Fruit fly (Drosophila melanogaster) whole organism, adult: Measurements from ENCODE around the gene CG33928.
A peak's percentile ranks its signal among the peaks of the same experiment; 100 is the strongest.

Source experiments
- CG11617 ChIP-seq: fragments of 200-800 bp; sonication (Bioruptor generic); optimal IDR thresholded peaks from 2 replicates; lab custom pipeline; 2017; ENCODE audit warnings: mild to moderate bottlenecking, missing biosample characterization, missing genetic modification reagents, missing genetic modification characterization
- CG12768 ChIP-seq: fragments of 200-800 bp; sonication (Bioruptor generic); optimal IDR thresholded peaks from 2 replicates; lab custom pipeline; 2017; ENCODE audit warnings: missing biosample characterization, missing genetic modification characterization, mild to moderate bottlenecking, moderate library complexity, missing genetic modification reagents
- CG14711 ChIP-seq: fragments of 200-800 bp; sonication (Bioruptor generic); optimal IDR thresholded peaks from 2 replicates; lab custom pipeline; 2018; ENCODE audit warnings: missing biosample characterization, mild to moderate bottlenecking, missing genetic modification characterization, moderate library complexity
- CG1620 ChIP-seq: fragments of 200-800 bp; sonication (Bioruptor generic); optimal IDR thresholded peaks from 2 replicates; lab custom pipeline; 2016; ENCODE audit warnings: missing biosample characterization, missing genetic modification characterization
- CG33017 ChIP-seq: fragments of 200-800 bp; sonication (Bioruptor generic); optimal IDR thresholded peaks from 2 replicates; lab custom pipeline; 2018; ENCODE audit warnings: missing biosample characterization, mild to moderate bottlenecking, missing genetic modification characterization, moderate library complexity
- CG5204 ChIP-seq: fragments of 200-800 bp; sonication (Bioruptor generic); optimal IDR thresholded peaks from 2 replicates; lab custom pipeline; 2016; ENCODE audit warnings: missing biosample characterization, missing genetic modification characterization
- CG7045 ChIP-seq: fragments of 200-800 bp; sonication (Bioruptor generic); optimal IDR thresholded peaks from 2 replicates; lab custom pipeline; 2017; ENCODE audit warnings: missing biosample characterization, mild to moderate bottlenecking, missing genetic modification characterization
- CG7101 ChIP-seq: fragments of 200-800 bp; sonication (Bioruptor generic); optimal IDR thresholded peaks from 2 replicates; lab custom pipeline; 2018; ENCODE audit warnings: missing biosample characterization, mild to moderate bottlenecking, missing genetic modification characterization, moderate library complexity
- Clk ChIP-seq: fragments of 200-800 bp; sonication (Bioruptor generic); optimal IDR thresholded peaks from 2 replicates; lab custom pipeline; 2017; ENCODE audit warnings: missing biosample characterization, missing genetic modification characterization
- Crg-1 ChIP-seq: fragments of 200-800 bp; sonication (Bioruptor generic); optimal IDR thresholded peaks from 2 replicates; lab custom pipeline; 2016; ENCODE audit warnings: missing biosample characterization, missing genetic modification characterization
- Hr96 ChIP-seq: fragments of 200-800 bp; sonication (Bioruptor generic); optimal IDR thresholded peaks from 2 replicates; lab custom pipeline; 2016; ENCODE audit warnings: missing biosample characterization, missing genetic modification characterization
- Mnt ChIP-seq: fragments of 200-800 bp; sonication (Bioruptor generic); optimal IDR thresholded peaks from 2 replicates; lab custom pipeline; 2016; ENCODE audit warnings: missing biosample characterization, mild to moderate bottlenecking, missing genetic modification characterization
- bab1 ChIP-seq: fragments of 200-800 bp; sonication (Bioruptor generic); optimal IDR thresholded peaks from 3 replicates; lab custom pipeline; 2019; ENCODE audit warnings: missing biosample characterization, mild to moderate bottlenecking, missing genetic modification characterization, moderate library complexity
- cic ChIP-seq: fragments of 200-800 bp; sonication (Bioruptor generic); optimal IDR thresholded peaks from 2 replicates; lab custom pipeline; 2017; ENCODE audit warnings: missing biosample characterization, mild to moderate bottlenecking, missing genetic modification characterization, moderate library complexity
- cnc ChIP-seq, 2 experiments: fragments of >200 bp; optimal IDR thresholded peaks; 2 replicates each; lab custom pipeline; 2017
- kay ChIP-seq: fragments of 200-800 bp; sonication (Bioruptor generic); peaks from one replicate; lab custom pipeline; 2016; ENCODE audit warnings: missing biosample characterization, missing genetic modification characterization, borderline replicate concordance
- ovo ChIP-seq: fragments of 200-800 bp; sonication (Bioruptor generic); optimal IDR thresholded peaks from 2 replicates; lab custom pipeline; 2016; ENCODE audit warnings: missing biosample characterization, missing genetic modification characterization
- pad ChIP-seq: fragments of 200-800 bp; sonication (Bioruptor generic); optimal IDR thresholded peaks from 3 replicates; lab custom pipeline; 2017; ENCODE audit warnings: missing biosample characterization, missing genetic modification characterization, mild to moderate bottlenecking, moderate library complexity, missing genetic modification reagents
- tj ChIP-seq: fragments of 200-800 bp; sonication (Bioruptor generic); optimal IDR thresholded peaks from 3 replicates; lab custom pipeline; 2017; ENCODE audit warnings: missing biosample characterization, mild to moderate bottlenecking, missing genetic modification characterization, moderate library complexity
- toe ChIP-seq: fragments of 200-800 bp; sonication (Bioruptor generic); optimal IDR thresholded peaks from 2 replicates; lab custom pipeline; 2016; ENCODE audit warnings: missing biosample characterization, missing genetic modification characterization

Gene CG33928

DNA sequence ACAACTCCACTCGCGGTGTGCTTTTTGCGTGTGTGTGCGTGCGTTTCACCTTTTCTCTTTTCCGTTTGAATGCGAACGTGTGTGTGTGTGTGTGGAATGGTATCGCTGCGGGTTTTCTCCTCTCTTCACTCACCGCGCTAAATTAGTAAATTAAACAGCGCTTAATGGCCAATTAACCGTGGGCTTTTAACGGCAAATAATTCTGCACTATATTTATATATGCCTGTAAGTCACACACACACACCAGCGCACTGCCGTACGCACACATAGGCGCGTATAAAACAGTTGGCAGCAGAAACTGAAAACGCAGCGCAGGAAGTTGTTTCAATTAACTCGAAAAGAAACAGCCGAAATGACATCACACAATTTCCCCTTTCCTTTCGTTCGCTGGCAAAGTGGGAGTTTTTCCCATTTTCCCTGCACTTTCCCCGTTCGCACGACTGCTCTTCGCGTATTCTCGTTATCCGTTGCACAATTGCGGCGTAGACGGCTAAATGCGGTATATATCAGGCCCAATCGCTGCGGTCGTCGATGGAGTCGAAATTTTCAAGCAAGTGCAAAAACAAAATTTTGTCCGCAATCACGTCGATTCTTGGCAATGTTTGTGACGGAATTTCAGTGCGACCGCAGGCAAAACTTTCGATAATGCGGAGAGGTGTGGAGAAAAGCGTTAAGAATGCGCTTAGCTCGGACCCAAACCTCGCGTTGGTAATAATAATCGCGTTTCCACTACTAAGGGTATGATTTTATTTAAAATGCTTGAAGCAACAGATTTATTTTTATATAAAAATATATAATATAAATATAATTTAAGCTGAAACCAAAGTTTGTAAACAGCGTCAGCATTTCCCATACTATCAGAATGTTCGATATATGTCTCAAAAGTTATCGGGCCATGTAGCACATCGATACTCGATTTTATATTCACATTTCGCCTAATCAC is 36.5 kb upstream of the CG33928 start, which contains the start of gene BicD:
Gene BicD (minus strand): TSS at position 634 of the 943 bp plus-strand sequence.
- TF ChIP-seq Hr96 (no peak), cnc (optimal IDR thresholded peaks at IDR 0.05; lab: Kevin White, UChicago) (no peak), CG1620 (no peak), ovo (GFP tag; lab: Kevin White, UChicago) (peak; percentile 40), bab1 (GFP tag; lab: Kevin White, UChicago) (peak; percentile 38), tj (peak; percentile 4), toe (no peak), CG33017 (tag; lab: Kevin White, UChicago) (no peak), CG12768 (GFP tag; lab: Kevin White, UChicago) (peak; percentile 54), Clk (GFP tag; lab: Kevin White, UChicago) (no peak), Crg-1 (GFP tag; lab: Kevin White, UChicago) (no peak), pad (GFP tag; lab: Kevin White, UChicago) (peak; percentile 37), CG7101 (tag; lab: Kevin White, UChicago) (no peak), kay (GFP tag; lab: Kevin White, UChicago) (no peak), CG7045 (GFP tag; lab: Kevin White, UChicago) (peak; percentile 4), CG5204 (GFP tag; lab: Kevin White, UChicago) (no peak), CG14711 (tag; lab: Kevin White, UChicago) (peak; percentile 6), CG11617 (peak; percentile 36), cic (no peak), Mnt (GFP tag; lab: Kevin White, UChicago) (no peak)

DNA sequence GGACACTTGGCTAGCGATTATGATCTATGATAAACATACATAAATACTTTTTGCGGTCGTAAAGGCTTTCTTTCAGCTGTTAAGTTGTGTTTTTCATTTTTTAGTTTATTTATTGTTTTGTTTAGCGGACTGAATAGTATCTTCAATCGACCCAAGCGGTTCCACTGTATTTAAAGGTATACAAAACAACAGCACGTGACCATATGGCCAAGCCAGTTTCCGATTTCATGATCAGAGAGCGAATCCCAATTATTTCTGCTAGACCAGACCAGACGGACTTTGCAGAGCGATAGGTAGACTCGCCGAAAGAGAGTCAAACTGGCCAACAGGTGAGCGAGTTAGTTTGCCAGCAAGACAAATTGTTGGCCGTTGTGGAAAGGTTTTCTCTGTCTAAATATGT is 35.1 kb upstream of the CG33928 start, which contains the start of gene Sgt:
Gene Sgt (plus strand): TSS at position 80 of the 400 bp plus-strand sequence.
- no peak for TF ChIP-seq pad (GFP tag; lab: Kevin White, UChicago)
- TF ChIP-seq ovo (GFP tag; lab: Kevin White, UChicago): no peak
- TF ChIP-seq CG7045 (GFP tag; lab: Kevin White, UChicago): no peak
- no peak for TF ChIP-seq CG33017 (tag; lab: Kevin White, UChicago)
- TF ChIP-seq bab1 (GFP tag; lab: Kevin White, UChicago): no peak
- no peak for TF ChIP-seq CG5204 (GFP tag; lab: Kevin White, UChicago)
- no peak for TF ChIP-seq Crg-1 (GFP tag; lab: Kevin White, UChicago)
- no peak for TF ChIP-seq Clk (GFP tag; lab: Kevin White, UChicago)
- TF ChIP-seq CG11617: no peak
- TF ChIP-seq CG1620: no peak

DNA sequence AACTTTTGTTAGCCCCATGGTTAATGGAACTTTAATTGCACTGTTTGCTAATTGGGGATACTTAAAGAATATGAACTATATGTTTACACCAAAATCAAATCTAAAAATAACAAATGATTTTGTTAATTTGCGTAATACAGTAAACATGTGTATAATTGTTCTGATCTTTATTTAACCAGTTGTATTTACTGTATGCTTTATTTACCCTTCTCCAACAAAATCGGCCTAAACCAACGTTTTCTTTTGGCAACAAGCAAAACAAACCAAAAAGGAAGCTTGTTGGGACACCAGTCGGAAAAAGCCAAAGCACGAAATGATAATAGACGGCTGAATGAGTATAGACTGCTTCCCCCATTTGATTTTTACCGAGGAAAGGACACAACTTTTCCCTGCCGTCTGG is 34.2 kb upstream of the CG33928 start:
- TF ChIP-seq CG7101 (tag; lab: Kevin White, UChicago) (no peak), pad (GFP tag; lab: Kevin White, UChicago) (no peak), tj (no peak), cic (no peak), toe (no peak), Hr96 (no peak), ovo (GFP tag; lab: Kevin White, UChicago) (no peak), bab1 (GFP tag; lab: Kevin White, UChicago) (no peak), kay (GFP tag; lab: Kevin White, UChicago) (no peak), CG7045 (GFP tag; lab: Kevin White, UChicago) (no peak), CG12768 (GFP tag; lab: Kevin White, UChicago) (no peak), CG5204 (GFP tag; lab: Kevin White, UChicago) (no peak), cnc (optimal IDR thresholded peaks at IDR 0.05; lab: Kevin White, UChicago) (no peak), Crg-1 (GFP tag; lab: Kevin White, UChicago) (no peak), CG1620 (no peak), CG11617 (no peak), Clk (GFP tag; lab: Kevin White, UChicago) (no peak), CG14711 (tag; lab: Kevin White, UChicago) (no peak), Mnt (GFP tag; lab: Kevin White, UChicago) (no peak)

DNA sequence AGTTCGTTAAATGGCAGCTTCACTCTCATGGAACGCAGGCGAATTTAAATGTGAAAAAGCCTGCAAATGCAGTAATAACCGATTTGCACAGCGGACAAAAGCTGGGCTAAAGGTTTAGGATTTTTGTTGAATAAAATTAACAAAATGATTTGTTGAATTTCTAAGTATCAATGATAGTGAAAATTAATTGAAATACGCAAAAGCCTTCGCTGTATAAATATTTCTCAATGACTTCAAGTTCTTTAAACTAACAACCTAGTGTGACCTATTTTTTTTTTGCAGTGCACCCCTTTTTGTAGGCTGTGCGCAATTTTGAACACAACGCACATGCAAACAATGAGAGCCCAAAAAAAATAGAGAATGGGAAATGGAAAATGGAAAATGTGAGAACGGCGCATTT is 30.6 kb upstream of the CG33928 start:
- TF ChIP-seq pad (GFP tag; lab: Kevin White, UChicago) (no peak), Hr96 (no peak), bab1 (GFP tag; lab: Kevin White, UChicago) (no peak), CG12768 (GFP tag; lab: Kevin White, UChicago) (no peak), CG7045 (GFP tag; lab: Kevin White, UChicago) (no peak), Mnt (GFP tag; lab: Kevin White, UChicago) (no peak), CG14711 (tag; lab: Kevin White, UChicago) (no peak), CG1620 (no peak), CG33017 (tag; lab: Kevin White, UChicago) (no peak), kay (GFP tag; lab: Kevin White, UChicago) (no peak), Crg-1 (GFP tag; lab: Kevin White, UChicago) (no peak), CG11617 (no peak), toe (no peak), tj (no peak), cic (no peak), cnc (optimal IDR thresholded peaks at IDR 0.05; lab: Kevin White, UChicago) (no peak)

DNA sequence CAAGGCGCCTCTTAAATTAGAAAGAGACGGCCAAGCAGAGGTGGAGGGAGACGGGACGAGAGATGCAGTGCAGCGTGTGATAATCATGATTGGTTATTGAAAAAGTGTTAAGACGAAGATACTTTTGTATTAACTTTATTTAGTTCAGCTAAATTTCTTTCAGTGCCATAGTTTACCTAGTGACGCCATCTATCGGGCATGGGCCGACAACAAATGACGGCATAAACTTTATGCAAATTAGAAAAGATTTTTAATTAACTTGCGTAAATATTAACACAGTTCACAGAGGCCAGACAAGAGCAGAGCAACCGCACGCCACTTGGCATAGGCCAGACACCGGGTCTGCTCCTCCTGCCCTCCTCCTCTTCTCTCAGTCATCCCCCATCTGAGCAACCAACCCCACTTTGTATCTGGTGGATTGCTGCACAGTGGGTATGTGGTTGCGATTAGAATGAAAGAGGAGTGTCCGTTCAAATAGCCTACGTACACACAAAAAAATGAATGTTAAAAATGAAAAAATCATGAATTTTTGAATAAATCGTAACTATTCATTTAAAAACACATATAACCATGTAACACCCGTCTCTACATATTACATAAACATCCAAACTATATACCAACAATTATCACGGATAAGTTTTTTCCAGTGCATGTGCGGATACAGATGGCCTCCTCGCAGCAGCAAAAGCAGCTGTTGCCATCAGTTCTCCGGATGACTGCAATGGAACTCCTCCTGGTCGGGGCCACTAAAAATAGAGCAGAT is 29.7 kb upstream of the CG33928 start:
- TF ChIP-seq CG7045 (GFP tag; lab: Kevin White, UChicago) (peak; percentile 61), kay (GFP tag; lab: Kevin White, UChicago) (peak; percentile 30), Hr96 (peak; percentile 37), CG7101 (tag; lab: Kevin White, UChicago) (peak; percentile 23), toe (peak; percentile 21), Clk (GFP tag; lab: Kevin White, UChicago) (no peak)
